Worm (Caenorhabditis elegans) whole organism, mixed stage, embryonic: Measurements from ENCODE around the gene C31H1.2.

Experiments used
- bed-3 ChIP-seq: fragments of 200-800 bp; sonication (Bioruptor generic); optimal IDR thresholded peaks from 3 replicates; lab custom pipeline; 2018; ENCODE audit warnings: mild to moderate bottlenecking, missing genetic modification characterization, moderate library complexity, missing compliant biosample characterization
- blmp-1 ChIP-seq: fragments of 150-350 bp; optimal IDR thresholded peaks from 2 replicates; lab custom pipeline; 2014; ENCODE audit warnings: missing biosample characterization, missing genetic modification characterization
- ces-1 ChIP-seq: fragments of 150-350 bp; optimal IDR thresholded peaks from 2 replicates; lab custom pipeline; 2014; ENCODE audit warnings: missing biosample characterization, missing genetic modification reagents, missing genetic modification characterization
- elt-1 ChIP-seq: sonication (generic microtip); optimal IDR thresholded peaks from 2 replicates; lab custom pipeline; 2017; ENCODE audit warnings: missing genetic modification characterization, mild to moderate bottlenecking, missing compliant biosample characterization, antibody characterized with exemption, moderate library complexity, borderline replicate concordance; ENCODE audit not compliant: insufficient read depth
- nhr-28 ChIP-seq: fragments of 150-350 bp; optimal IDR thresholded peaks from 2 replicates; lab custom pipeline; 2014; ENCODE audit warnings: missing biosample characterization, missing genetic modification characterization
- pha-4 ChIP-seq: fragments of 150-350 bp; optimal IDR thresholded peaks from 2 replicates; lab custom pipeline; 2018; ENCODE audit warnings: missing biosample characterization, missing genetic modification reagents, missing genetic modification characterization
- snpc-4 ChIP-seq: fragments of 150-350 bp; optimal IDR thresholded peaks from 2 replicates; lab custom pipeline; 2014; ENCODE audit warnings: missing biosample characterization, missing genetic modification characterization

DNA sequence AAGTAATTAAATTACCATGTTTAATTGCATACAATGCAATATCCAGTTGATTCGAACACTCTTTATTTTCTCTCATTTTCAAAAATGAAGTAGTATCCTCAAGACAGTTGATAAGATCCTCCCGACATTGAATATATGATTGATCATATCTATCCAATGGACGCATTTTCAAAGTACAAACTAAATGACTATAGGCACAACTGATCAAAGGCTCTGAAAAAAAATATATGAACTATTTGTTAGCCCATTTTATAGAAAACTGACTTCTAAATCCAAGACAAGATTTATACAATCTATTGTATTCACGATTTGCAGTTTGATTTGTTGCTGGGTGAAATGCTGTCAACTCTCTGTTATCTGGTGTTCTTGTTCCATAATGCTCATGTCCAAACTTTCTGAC, 4.4 kb downstream of the C31H1.2 start:
- no peak for TF ChIP-seq pha-4 (tag; lab: Kevin White, UChicago)
- TF ChIP-seq snpc-4: no peak
- no peak for TF ChIP-seq elt-1 (tag; lab: Kevin White, UChicago)
- no peak for TF ChIP-seq blmp-1 (tag; lab: Kevin White, UChicago)
- TF ChIP-seq ces-1 (GFP tag; lab: Kevin White, UChicago): no peak
- TF ChIP-seq nhr-28: no peak
- TF ChIP-seq bed-3 (GFP tag; lab: Kevin White, UChicago): no peak
